Fruit fly (Drosophila melanogaster) whole organism, embryonic: Measurements from ENCODE around the gene NetB.
A peak's percentile ranks its signal among the peaks of the same experiment; 100 is the strongest.

Experiments
- CG10209 ChIP-seq: fragments of 200-800 bp; sonication (Bioruptor generic); optimal IDR thresholded peaks from 3 replicates; lab custom pipeline; 2017; ENCODE audit warnings: missing biosample characterization, mild to moderate bottlenecking, missing genetic modification characterization, missing genetic modification reagents
- CG10431 ChIP-seq: fragments of 200-800 bp; sonication (Bioruptor generic); optimal IDR thresholded peaks from 3 replicates; lab custom pipeline; 2018; ENCODE audit warnings: missing biosample characterization, mild to moderate bottlenecking, missing genetic modification characterization
- CG10543 ChIP-seq: fragments of 200-800 bp; sonication (Bioruptor generic); optimal IDR thresholded peaks from 3 replicates; lab custom pipeline; 2017; ENCODE audit warnings: missing biosample characterization, mild to moderate bottlenecking, missing genetic modification characterization, moderate library complexity
- CG11504 ChIP-seq: fragments of 200-800 bp; sonication (Bioruptor generic); optimal IDR thresholded peaks from 3 replicates; lab custom pipeline; 2019; ENCODE audit warnings: missing biosample characterization, mild to moderate bottlenecking, missing genetic modification characterization, moderate library complexity
- CG1233 ChIP-seq: fragments of 200-800 bp; sonication (Bioruptor generic); optimal IDR thresholded peaks from 4 replicates; lab custom pipeline; 2018; ENCODE audit warnings: missing biosample characterization, mild to moderate bottlenecking, missing genetic modification characterization
- CG13287 ChIP-seq: fragments of 200-800 bp; sonication (Bioruptor generic); IDR thresholded peaks from 2 replicates; pipeline ENCODE4 v1.3.6; 2022; ENCODE audit warnings: missing biosample characterization, missing genetic modification characterization; ENCODE audit not compliant: partially characterized antibody
- CG14050 ChIP-seq: fragments of 200-800 bp; sonication (Bioruptor generic); IDR thresholded peaks from 3 replicates; pipeline ENCODE4 v1.3.6; 2022; ENCODE audit warnings: missing biosample characterization, missing genetic modification characterization
- CG15073 ChIP-seq: fragments of 200-800 bp; sonication (Bioruptor generic); optimal IDR thresholded peaks from 2 replicates; lab custom pipeline; 2016; ENCODE audit warnings: missing biosample characterization, missing genetic modification characterization
- CG15696 ChIP-seq: fragments of 200-800 bp; sonication (Bioruptor generic); optimal IDR thresholded peaks from 2 replicates; lab custom pipeline; 2019; ENCODE audit warnings: missing biosample characterization, mild to moderate bottlenecking, missing genetic modification characterization, moderate library complexity
- CG2875 ChIP-seq: fragments of 200-800 bp; sonication (Bioruptor generic); optimal IDR thresholded peaks from 2 replicates; lab custom pipeline; 2017; ENCODE audit warnings: missing biosample characterization, mild to moderate bottlenecking, missing genetic modification characterization, missing genetic modification reagents
- CG3838 ChIP-seq: fragments of 200-800 bp; sonication (Bioruptor generic); optimal IDR thresholded peaks from 3 replicates; lab custom pipeline; 2016; ENCODE audit warnings: missing biosample characterization, missing genetic modification characterization
- CG3995 ChIP-seq: fragments of 200-800 bp; sonication (Bioruptor generic); optimal IDR thresholded peaks from 3 replicates; lab custom pipeline; 2016; ENCODE audit warnings: missing biosample characterization, missing genetic modification characterization
- CG42726 ChIP-seq: fragments of 200-800 bp; sonication (Bioruptor generic); IDR thresholded peaks from 2 replicates; pipeline ENCODE4 v1.3.6; 2022; ENCODE audit warnings: missing biosample characterization, missing genetic modification characterization; ENCODE audit not compliant: partially characterized antibody
- CG4360 ChIP-seq: fragments of 200-800 bp; sonication (Bioruptor generic); IDR thresholded peaks from 2 replicates; pipeline ENCODE4 v1.3.6; 2022; ENCODE audit warnings: missing biosample characterization, missing genetic modification characterization
- CG5245 ChIP-seq: fragments of 200-800 bp; sonication (Bioruptor generic); optimal IDR thresholded peaks from 3 replicates; lab custom pipeline; 2016; ENCODE audit warnings: missing biosample characterization, missing genetic modification characterization
- CG6254 ChIP-seq: fragments of 200-800 bp; sonication (Bioruptor generic); optimal IDR thresholded peaks from 3 replicates; lab custom pipeline; 2017; ENCODE audit warnings: mild to moderate bottlenecking, missing biosample characterization, missing genetic modification reagents, missing genetic modification characterization
- CG6689 ChIP-seq: fragments of 200-800 bp; sonication (Bioruptor generic); IDR thresholded peaks from 2 replicates; pipeline ENCODE4 v1.3.6; 2022; ENCODE audit warnings: missing biosample characterization, missing genetic modification characterization
- CG8944 ChIP-seq: fragments of 200-800 bp; sonication (Bioruptor generic); optimal IDR thresholded peaks from 3 replicates; lab custom pipeline; 2016; ENCODE audit warnings: missing biosample characterization, missing genetic modification characterization
- Camta ChIP-seq: fragments of 200-800 bp; sonication (Bioruptor generic); optimal IDR thresholded peaks from 2 replicates; lab custom pipeline; 2016; ENCODE audit warnings: missing biosample characterization, missing genetic modification characterization
- Chrac-16 ChIP-seq: fragments of 200-800 bp; sonication (Bioruptor generic); optimal IDR thresholded peaks from 3 replicates; lab custom pipeline; 2016; ENCODE audit warnings: missing biosample characterization, missing genetic modification characterization
- Deaf1 ChIP-seq: fragments of 200-800 bp; optimal IDR thresholded peaks from 3 replicates; lab custom pipeline; 2019; ENCODE audit warnings: missing biosample characterization, mild to moderate bottlenecking, missing genetic modification characterization, moderate library complexity
- HLH4C ChIP-seq: fragments of 200-800 bp; sonication (Bioruptor generic); IDR thresholded peaks from 3 replicates; pipeline ENCODE4 v1.3.6; 2022; ENCODE audit warnings: missing biosample characterization, missing genetic modification characterization; ENCODE audit not compliant: partially characterized antibody
- HmgZ ChIP-seq: fragments of 200-800 bp; sonication (Bioruptor generic); optimal IDR thresholded peaks from 2 replicates; lab custom pipeline; 2018; ENCODE audit warnings: missing biosample characterization, mild to moderate bottlenecking, missing genetic modification characterization
- Kr ChIP-seq: fragments of 200-800 bp; sonication (Bioruptor generic); optimal IDR thresholded peaks from 2 replicates; lab custom pipeline; 2017; ENCODE audit warnings: missing biosample characterization, mild to moderate bottlenecking, missing genetic modification characterization
- Med ChIP-seq: fragments of 200-800 bp; sonication (Bioruptor generic); peaks from one replicate; lab custom pipeline; 2016; ENCODE audit warnings: missing biosample characterization, missing genetic modification characterization, mild to moderate bottlenecking, inconsistent platforms, moderate library complexity
- Nf-YC ChIP-seq: fragments of 200-800 bp; optimal IDR thresholded peaks from 3 replicates; lab custom pipeline; 2019; ENCODE audit warnings: missing biosample characterization, mild to moderate bottlenecking, missing genetic modification characterization, moderate library complexity
- Oaz ChIP-seq: fragments of 200-800 bp; sonication (Bioruptor generic); IDR thresholded peaks from 2 replicates; pipeline ENCODE4 v1.3.6; 2022; ENCODE audit warnings: missing biosample characterization, missing genetic modification characterization
- Trl ChIP-seq, 3 experiments: fragments of >200 bp in 2 of 3; fragments of 200-800 bp in 1 of 3; sonication (Bioruptor generic) in 1 of 3; optimal IDR thresholded peaks; 2 replicates in 1 of 3; 3 replicates in 2 of 3; lab custom pipeline; 2016 to 2017; ENCODE audit warnings: missing biosample characterization in 1 of 3, missing genetic modification characterization in 1 of 3
- ab ChIP-seq: fragments of 200-800 bp; sonication (Bioruptor generic); optimal IDR thresholded peaks from 2 replicates; lab custom pipeline; 2016; ENCODE audit warnings: missing biosample characterization, missing genetic modification characterization
- caup ChIP-seq: fragments of 200-800 bp; sonication (Bioruptor generic); optimal IDR thresholded peaks from 3 replicates; lab custom pipeline; 2017; ENCODE audit warnings: missing biosample characterization, mild to moderate bottlenecking, missing genetic modification characterization, moderate library complexity; ENCODE audit not compliant: severe bottlenecking
- cg ChIP-seq: fragments of 200-800 bp; sonication (Bioruptor generic); optimal IDR thresholded peaks from 3 replicates; lab custom pipeline; 2019; ENCODE audit warnings: missing biosample characterization, mild to moderate bottlenecking, missing genetic modification characterization, moderate library complexity
- esg ChIP-seq: fragments of 200-800 bp; sonication (Bioruptor generic); conservative IDR thresholded peaks from 2 replicates; pipeline ENCODE4 v1.3.6; 2022; ENCODE audit warnings: missing biosample characterization, missing genetic modification characterization
- eve ChIP-seq, 2 experiments: fragments of >200 bp; optimal IDR thresholded peaks; 2 replicates each; lab custom pipeline; 2017; ENCODE audit warnings: missing biosample characterization in 2 of 2, missing genetic modification characterization in 2 of 2
- exex ChIP-seq: fragments of 200-800 bp; sonication (Bioruptor generic); optimal IDR thresholded peaks from 4 replicates; lab custom pipeline; 2018; ENCODE audit warnings: missing biosample characterization, mild to moderate bottlenecking, missing genetic modification characterization, moderate library complexity
- h ChIP-seq: fragments of >200 bp; optimal IDR thresholded peaks from 2 replicates; lab custom pipeline; 2017
- ind ChIP-seq: fragments of 200-800 bp; sonication (Bioruptor generic); optimal IDR thresholded peaks from 3 replicates; lab custom pipeline; 2016; ENCODE audit warnings: missing biosample characterization, missing genetic modification characterization
- kah ChIP-seq: fragments of 200-800 bp; sonication (Bioruptor generic); optimal IDR thresholded peaks from 2 replicates; lab custom pipeline; 2018; ENCODE audit warnings: missing biosample characterization, mild to moderate bottlenecking, missing genetic modification characterization
- lmd ChIP-seq: fragments of 200-800 bp; sonication (Bioruptor generic); IDR thresholded peaks from 2 replicates; pipeline ENCODE4 v1.3.6; 2022; ENCODE audit warnings: missing biosample characterization, missing genetic modification characterization
- maf-S ChIP-seq: fragments of 200-800 bp; sonication (Bioruptor generic); optimal IDR thresholded peaks from 2 replicates; lab custom pipeline; 2016; ENCODE audit warnings: missing biosample characterization, missing genetic modification characterization
- onecut ChIP-seq: fragments of 200-800 bp; sonication (Bioruptor generic); IDR thresholded peaks from 2 replicates; pipeline ENCODE4 v1.3.6; 2022; ENCODE audit warnings: missing biosample characterization, missing genetic modification characterization
- pb ChIP-seq: fragments of 200-800 bp; sonication (Bioruptor generic); optimal IDR thresholded peaks from 3 replicates; lab custom pipeline; 2016; ENCODE audit warnings: missing biosample characterization, missing genetic modification characterization
- ro ChIP-seq: fragments of 200-800 bp; sonication (Bioruptor generic); IDR thresholded peaks from 2 replicates; pipeline ENCODE4 v1.3.6; 2022; ENCODE audit warnings: missing biosample characterization, missing genetic modification characterization
- sens ChIP-seq: fragments of 200-800 bp; sonication (Bioruptor generic); peaks from one replicate; lab custom pipeline; 2016; ENCODE audit warnings: missing biosample characterization, missing genetic modification characterization
- seq ChIP-seq: fragments of 200-800 bp; sonication (Bioruptor generic); IDR thresholded peaks from 2 replicates; pipeline ENCODE4 v1.3.6; 2022; ENCODE audit warnings: missing biosample characterization, missing genetic modification characterization
- sim ChIP-seq: fragments of 200-800 bp; sonication (Bioruptor generic); IDR thresholded peaks from 2 replicates; pipeline ENCODE4 v1.3.6; 2022; ENCODE audit warnings: missing biosample characterization, missing genetic modification characterization
- slou ChIP-seq: fragments of 200-800 bp; sonication (Bioruptor generic); optimal IDR thresholded peaks from 3 replicates; lab custom pipeline; 2016; ENCODE audit warnings: missing biosample characterization, missing genetic modification characterization
- sug ChIP-seq: fragments of 200-800 bp; optimal IDR thresholded peaks from 2 replicates; lab custom pipeline; 2019; ENCODE audit warnings: missing biosample characterization, mild to moderate bottlenecking, missing genetic modification characterization, moderate library complexity
- tin ChIP-seq: fragments of 200-800 bp; sonication (Bioruptor generic); optimal IDR thresholded peaks from 3 replicates; lab custom pipeline; 2016; ENCODE audit warnings: missing biosample characterization, missing genetic modification characterization
- trem ChIP-seq: fragments of 200-800 bp; optimal IDR thresholded peaks from 3 replicates; lab custom pipeline; 2019; ENCODE audit warnings: missing biosample characterization, mild to moderate bottlenecking, missing genetic modification characterization, moderate library complexity
- wek ChIP-seq: fragments of 200-800 bp; sonication (Bioruptor generic); optimal IDR thresholded peaks from 3 replicates; lab custom pipeline; 2018; ENCODE audit warnings: missing biosample characterization, mild to moderate bottlenecking, missing genetic modification characterization, moderate library complexity
- zen2 ChIP-seq: fragments of 200-800 bp; sonication (Bioruptor generic); IDR thresholded peaks from 3 replicates; pipeline ENCODE4 v1.3.6; 2022; ENCODE audit warnings: missing biosample characterization, missing genetic modification characterization; ENCODE audit not compliant: partially characterized antibody
- zf30C ChIP-seq: fragments of 200-800 bp; sonication (Bioruptor generic); optimal IDR thresholded peaks from 3 replicates; lab custom pipeline; 2018; ENCODE audit warnings: missing biosample characterization, mild to moderate bottlenecking, missing genetic modification characterization

The NetB gene

DNA sequence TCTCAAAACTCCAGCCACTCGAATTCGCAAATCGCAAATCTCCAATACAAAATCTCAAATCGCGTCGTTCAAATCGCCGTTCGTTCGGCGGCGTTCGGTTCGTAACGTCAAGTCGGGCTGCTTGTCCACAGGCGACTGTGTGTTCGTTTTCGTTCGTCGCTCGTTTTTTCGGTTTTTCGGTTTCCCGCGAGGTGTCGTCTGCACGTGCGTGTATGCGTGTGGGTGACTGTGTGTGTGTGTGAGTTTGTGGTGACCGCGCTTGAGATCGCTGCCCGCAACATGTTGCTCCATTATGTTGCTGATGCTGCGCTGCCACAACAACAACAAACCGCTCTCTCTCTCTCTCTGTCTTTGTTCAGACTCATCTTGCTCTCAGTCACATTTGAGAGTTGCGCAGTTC lies 95.5 kb downstream of the NetB start, which contains the start of gene NetA (continued):
- no peak for TF ChIP-seq CG3995 (GFP tag; lab: Kevin White, UChicago)
- TF ChIP-seq CG13287 (GFP tag; lab: Robert Waterston, UW): no peak; the same call in 1 of the 2 replicates
- no peak for TF ChIP-seq CG1233 (GFP tag; lab: Kevin White, UChicago)
- peak; percentile 45 for TF ChIP-seq sens (GFP tag; lab: Kevin White, UChicago)
- no peak for TF ChIP-seq ro (GFP tag; lab: Robert Waterston, UW)
- peak; percentile 74 to 84 for TF ChIP-seq Trl (optimal IDR thresholded peaks at IDR 0.05; lab: Kevin White, UChicago)
- TF ChIP-seq Trl (GFP tag; optimal IDR thresholded peaks at IDR 0.05; lab: Kevin White, UChicago): no peak
- no peak for TF ChIP-seq Chrac-16 (GFP tag; lab: Kevin White, UChicago)
- peak; percentile 26 for TF ChIP-seq CG10543
- TF ChIP-seq zf30C: no peak
- TF ChIP-seq Kr: peak; percentile 8
- TF ChIP-seq CG5245: no peak
- TF ChIP-seq tin (GFP tag; lab: Kevin White, UChicago): no peak
- TF ChIP-seq exex (tag; lab: Kevin White, UChicago): no peak
- no peak for TF ChIP-seq CG42726
- peak; percentile 99 for TF ChIP-seq Deaf1 (tag; lab: Kevin White, UChicago)
- TF ChIP-seq zen2 (GFP tag; lab: Robert Waterston, UW): 0 out of 3 replicates have a peak, but pooled peaks have one; percentile 40
- no peak for TF ChIP-seq CG10209 (GFP tag; lab: Kevin White, UChicago)
- TF ChIP-seq h (lab: Kevin White, UChicago): no peak
- TF ChIP-seq trem (tag; lab: Kevin White, UChicago): no peak
- TF ChIP-seq caup: no peak
- no peak for TF ChIP-seq HmgZ
- no peak for TF ChIP-seq HLH4C (GFP tag; lab: Robert Waterston, UW)
- TF ChIP-seq Oaz: no peak
- TF ChIP-seq CG6254: no peak
- no peak for TF ChIP-seq pb
- TF ChIP-seq ind (GFP tag; lab: Kevin White, UChicago): no peak
- no peak for TF ChIP-seq maf-S (GFP tag; lab: Kevin White, UChicago)
- TF ChIP-seq Med (GFP tag; lab: Kevin White, UChicago): peak; percentile 86
- TF ChIP-seq CG8944 (GFP tag; lab: Kevin White, UChicago): no peak
- no peak for TF ChIP-seq Camta (GFP tag; lab: Kevin White, UChicago)
- 0 out of 2 replicates have a peak, but pooled peaks have one; percentile 22 for TF ChIP-seq CG6689 (GFP tag; lab: Robert Waterston, UW)
- TF ChIP-seq wek (GFP tag; lab: Kevin White, UChicago): no peak
- TF ChIP-seq CG2875 (GFP tag; lab: Kevin White, UChicago): no peak
- no peak for TF ChIP-seq lmd (GFP tag; lab: Robert Waterston, UW)
- TF ChIP-seq esg (GFP tag; lab: Robert Waterston, UW): no peak
- peak; percentile 94 for TF ChIP-seq CG4360 (GFP tag; lab: Robert Waterston, UW)
- no peak for TF ChIP-seq CG14050
- TF ChIP-seq eve (GFP tag; optimal IDR thresholded peaks at IDR 0.05; lab: Kevin White, UChicago): no peak
- TF ChIP-seq slou: no peak
- TF ChIP-seq CG15696 (tag; lab: Kevin White, UChicago): no peak
- no peak for TF ChIP-seq onecut (GFP tag; lab: Robert Waterston, UW)
- no peak for TF ChIP-seq sim (GFP tag; lab: Robert Waterston, UW)
- no peak for TF ChIP-seq CG10431 (GFP tag; lab: Kevin White, UChicago)
- no peak for TF ChIP-seq CG15073
- TF ChIP-seq sug (tag; lab: Kevin White, UChicago): no peak
- no peak for TF ChIP-seq kah
- TF ChIP-seq CG3838 (GFP tag; lab: Kevin White, UChicago): no peak
- TF ChIP-seq seq (GFP tag; lab: Robert Waterston, UW): no peak
- TF ChIP-seq CG11504 (tag; lab: Kevin White, UChicago): peak; percentile 100
- TF ChIP-seq Nf-YC (tag; lab: Kevin White, UChicago): peak; percentile 20
- TF ChIP-seq ab (GFP tag; lab: Kevin White, UChicago): no peak
- TF ChIP-seq cg: peak; percentile 84
